Fruit fly (Drosophila melanogaster): ENCODE results near the gene Cox11.

Cox11 gene

DNA sequence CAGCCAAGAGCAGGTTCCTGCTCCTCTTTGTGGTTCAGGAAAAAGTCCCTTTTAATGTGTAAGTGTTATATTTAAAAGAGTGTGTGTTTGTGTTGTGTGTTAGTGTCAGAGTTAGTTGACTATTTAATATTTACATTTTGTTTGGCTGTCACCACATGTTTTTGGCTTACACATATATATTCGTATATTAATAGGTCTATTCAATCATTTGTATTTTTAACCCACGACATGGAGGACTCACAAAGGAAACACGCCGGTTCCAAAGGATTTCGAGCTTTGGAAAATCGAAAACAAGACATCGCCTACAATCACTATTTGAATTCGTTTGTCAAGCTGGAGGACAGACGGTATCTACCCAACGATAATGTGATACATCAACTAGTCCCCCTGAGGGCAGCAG is 27.0 kb downstream of the Cox11 start, which contains the start of the genes CG14013 and CG14017:
Gene CG14013 (minus strand): TSS at position 101 of the 400 bp plus-strand sequence.
Gene CG14017 (plus strand): TSS at position 148 of the 400 bp plus-strand sequence.
- no peak for TF ChIP-seq Sin3A (optimal IDR thresholded peaks at IDR 0.05)
- TF ChIP-seq psq (optimal IDR thresholded peaks at IDR 0.05): no peak
- no peak for TF ChIP-seq h (optimal IDR thresholded peaks at IDR 0.05)
- TF ChIP-seq ttk (optimal IDR thresholded peaks at IDR 0.05): no peak

DNA sequence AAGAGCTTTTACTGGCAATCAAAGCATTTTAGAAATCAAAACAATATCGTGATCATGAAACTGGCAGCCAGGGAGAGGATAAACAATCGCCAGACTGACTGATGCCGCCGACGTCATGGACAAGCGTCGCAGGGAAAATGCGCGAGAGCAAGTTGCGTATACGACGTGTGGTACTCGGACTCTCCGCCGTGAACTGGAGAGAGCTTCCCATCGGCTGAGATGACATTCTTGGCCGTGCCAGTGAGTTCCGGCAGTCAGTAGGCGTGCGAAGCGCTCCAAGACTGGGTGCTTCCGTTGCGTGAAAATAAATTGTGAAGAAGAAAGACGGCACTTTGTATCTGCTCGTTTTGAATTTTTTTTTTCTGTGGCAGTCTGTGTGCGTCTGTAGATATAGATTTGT is 28.1 kb downstream of the Cox11 start, which contains the start of gene GluRIIA:
Gene GluRIIA (plus strand): TSS at position 255 of the 400 bp plus-strand sequence.
- TF ChIP-seq Sin3A (optimal IDR thresholded peaks at IDR 0.05): no peak
- no peak for TF ChIP-seq insv (optimal IDR thresholded peaks at IDR 0.05)
- no peak for TF ChIP-seq h (optimal IDR thresholded peaks at IDR 0.05)
- TF ChIP-seq Myc (optimal IDR thresholded peaks at IDR 0.05): no peak
- no peak for TF ChIP-seq ttk (optimal IDR thresholded peaks at IDR 0.05)
- TF ChIP-seq psq (optimal IDR thresholded peaks at IDR 0.05): no peak

DNA sequence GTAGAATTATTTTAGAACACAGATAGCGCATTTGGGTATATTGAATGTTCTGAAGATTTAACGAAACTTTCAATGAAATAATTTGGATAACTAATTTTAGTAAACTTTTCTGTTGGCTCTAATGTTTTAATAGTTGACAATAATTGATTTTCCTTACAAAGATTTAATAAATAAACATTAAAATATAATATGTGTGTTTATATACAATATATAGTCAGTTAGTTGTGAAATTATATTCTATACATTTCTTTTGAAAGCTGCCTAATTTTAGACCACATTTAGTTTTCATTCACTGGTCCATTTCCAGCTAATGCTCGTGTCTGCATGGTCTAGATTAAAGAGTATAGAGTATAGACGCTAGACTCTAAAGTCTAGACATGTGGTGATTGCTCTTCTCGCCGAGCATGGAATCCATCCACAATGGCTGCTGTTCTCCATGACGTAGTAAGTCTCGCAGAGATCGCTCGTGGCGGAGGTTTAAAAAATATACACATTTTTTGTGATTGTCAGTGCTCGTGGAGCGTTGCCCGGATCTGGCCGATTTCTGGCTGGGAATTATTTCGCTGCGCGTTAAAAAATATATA is 32.1 kb downstream of the Cox11 start, which contains the start of gene GluRIIB:
Gene GluRIIB (plus strand): TSS at position 534 of the 584 bp plus-strand sequence.
- TF ChIP-seq insv (optimal IDR thresholded peaks at IDR 0.05): no peak
- no peak for TF ChIP-seq Myc (optimal IDR thresholded peaks at IDR 0.05)
- TF ChIP-seq ttk (optimal IDR thresholded peaks at IDR 0.05): no peak

- no peak for TF ChIP-seq insv (optimal IDR thresholded peaks at IDR 0.05)
- TF ChIP-seq Sin3A (optimal IDR thresholded peaks at IDR 0.05): no peak
- TF ChIP-seq h (optimal IDR thresholded peaks at IDR 0.05): no peak
- no peak for TF ChIP-seq ttk (optimal IDR thresholded peaks at IDR 0.05)
- TF ChIP-seq psq (optimal IDR thresholded peaks at IDR 0.05): no peak
- no peak for TF ChIP-seq Myc (optimal IDR thresholded peaks at IDR 0.05)
These were observed 40.3 kb downstream of the Cox11 start for dm6 chr2L:5567103-5567502.

dm6 chr2L:5569503-5569902 is 42.7 kb downstream of the Cox11 start:
- no peak for TF ChIP-seq psq (optimal IDR thresholded peaks at IDR 0.05)
- no peak for TF ChIP-seq Sin3A (optimal IDR thresholded peaks at IDR 0.05)
- no peak for TF ChIP-seq Myc (optimal IDR thresholded peaks at IDR 0.05)
- TF ChIP-seq ttk (optimal IDR thresholded peaks at IDR 0.05): no peak
- no peak for TF ChIP-seq h (optimal IDR thresholded peaks at IDR 0.05)
- no peak for TF ChIP-seq insv (optimal IDR thresholded peaks at IDR 0.05)

All from Kc167 (cell line).